Worm (Caenorhabditis elegans) whole organism, late embryonic: ENCODE results near the gene gpr-1.

Source experiments
- C08G9.2 ChIP-seq: sonication (generic microtip); optimal IDR thresholded peaks from 2 replicates; lab custom pipeline; 2016; ENCODE audit warnings: mild to moderate bottlenecking, missing genetic modification characterization, moderate library complexity, missing compliant biosample characterization
- C38D4.7 ChIP-seq: fragments of 200-800 bp; sonication (Bioruptor generic); optimal IDR thresholded peaks from 2 replicates; lab custom pipeline; 2018; ENCODE audit warnings: mild to moderate bottlenecking, missing genetic modification characterization, moderate library complexity, missing compliant biosample characterization
- F13H6.1 ChIP-seq: sonication (generic microtip); optimal IDR thresholded peaks from 2 replicates; lab custom pipeline; 2016; ENCODE audit warnings: missing genetic modification characterization, missing compliant biosample characterization
- K09A11.1 ChIP-seq: sonication (generic microtip); optimal IDR thresholded peaks from 2 replicates; lab custom pipeline; 2017; ENCODE audit warnings: antibody characterized with exemption, mild to moderate bottlenecking, missing genetic modification characterization, missing compliant biosample characterization; ENCODE audit not compliant: insufficient read depth
- ahr-1 ChIP-seq: sonication (generic microtip); optimal IDR thresholded peaks from 2 replicates; lab custom pipeline; 2016; ENCODE audit warnings: missing genetic modification characterization, missing compliant biosample characterization
- ceh-14 ChIP-seq: sonication (generic microtip); optimal IDR thresholded peaks from 2 replicates; lab custom pipeline; 2016; ENCODE audit warnings: missing genotype, missing genetic modification characterization, missing compliant biosample characterization
- ceh-18 ChIP-seq: sonication (generic microtip); optimal IDR thresholded peaks from 2 replicates; lab custom pipeline; 2016; ENCODE audit warnings: missing genetic modification characterization, missing compliant biosample characterization
- ceh-22 ChIP-seq: sonication (generic microtip); optimal IDR thresholded peaks from 2 replicates; lab custom pipeline; 2017; ENCODE audit warnings: missing biosample characterization, missing genetic modification characterization
- ceh-24 ChIP-seq: sonication (generic microtip); optimal IDR thresholded peaks from 2 replicates; lab custom pipeline; 2016; ENCODE audit warnings: mild to moderate bottlenecking, missing genetic modification characterization, missing compliant biosample characterization
- ceh-48 ChIP-seq: sonication (generic microtip); optimal IDR thresholded peaks from 2 replicates; lab custom pipeline; 2016; ENCODE audit warnings: missing genetic modification characterization, inconsistent platforms, missing compliant biosample characterization
- ceh-6 ChIP-seq: fragments of 200-800 bp; sonication (Bioruptor generic); optimal IDR thresholded peaks from 2 replicates; lab custom pipeline; 2018; ENCODE audit warnings: mild to moderate bottlenecking, missing genetic modification characterization, missing compliant biosample characterization
- ceh-9 ChIP-seq: sonication (generic microtip); optimal IDR thresholded peaks from 2 replicates; lab custom pipeline; 2016; ENCODE audit warnings: mild to moderate bottlenecking, missing genetic modification characterization, inconsistent platforms, missing compliant biosample characterization
- che-1 ChIP-seq: sonication (generic microtip); optimal IDR thresholded peaks from 2 replicates; lab custom pipeline; 2016; ENCODE audit warnings: mild to moderate bottlenecking, missing genetic modification characterization, missing compliant biosample characterization
- dmd-4 ChIP-seq: sonication (generic microtip); optimal IDR thresholded peaks from 2 replicates; lab custom pipeline; 2016; ENCODE audit warnings: borderline replicate concordance, missing genetic modification characterization, missing compliant biosample characterization
- elt-2 ChIP-seq: sonication (generic microtip); optimal IDR thresholded peaks from 2 replicates; lab custom pipeline; 2016; ENCODE audit warnings: missing genetic modification reagents, missing genetic modification characterization, missing compliant biosample characterization
- elt-4 ChIP-seq: sonication (generic microtip); optimal IDR thresholded peaks from 2 replicates; lab custom pipeline; 2016; ENCODE audit warnings: missing genetic modification characterization, missing compliant biosample characterization
- ets-4 ChIP-seq: sonication (generic microtip); optimal IDR thresholded peaks from 2 replicates; lab custom pipeline; 2016; ENCODE audit warnings: missing genetic modification characterization, missing compliant biosample characterization
- fkh-10 ChIP-seq: fragments of 150-350 bp; optimal IDR thresholded peaks from 2 replicates; lab custom pipeline; 2014; ENCODE audit warnings: missing biosample characterization, missing genetic modification reagents, missing genetic modification characterization
- fkh-6 ChIP-seq: sonication (generic microtip); optimal IDR thresholded peaks from 2 replicates; lab custom pipeline; 2016; ENCODE audit warnings: missing genetic modification characterization, missing compliant biosample characterization
- gmeb-2 ChIP-seq: sonication (generic microtip); optimal IDR thresholded peaks from 2 replicates; lab custom pipeline; 2016; ENCODE audit warnings: missing genetic modification characterization, inconsistent platforms, missing compliant biosample characterization
- hlh-13 ChIP-seq: fragments of 200-800 bp; sonication (Bioruptor generic); optimal IDR thresholded peaks from 2 replicates; lab custom pipeline; 2018; ENCODE audit warnings: mild to moderate bottlenecking, missing genetic modification characterization, missing compliant biosample characterization
- hlh-30 ChIP-seq: sonication (generic microtip); optimal IDR thresholded peaks from 2 replicates; lab custom pipeline; 2017; ENCODE audit warnings: antibody characterized with exemption, missing genetic modification characterization, missing compliant biosample characterization; ENCODE audit not compliant: insufficient read depth
- hlh-6 ChIP-seq: sonication (generic microtip); optimal IDR thresholded peaks from 2 replicates; lab custom pipeline; 2016; ENCODE audit warnings: missing genotype, missing genetic modification characterization, missing compliant biosample characterization
- hlh-8 ChIP-seq: sonication (generic microtip); optimal IDR thresholded peaks from 2 replicates; lab custom pipeline; 2016; ENCODE audit warnings: missing genotype, missing genetic modification characterization, missing compliant biosample characterization
- lim-6 ChIP-seq: sonication (generic microtip); optimal IDR thresholded peaks from 2 replicates; lab custom pipeline; 2016; ENCODE audit warnings: missing genetic modification characterization, missing compliant biosample characterization
- madf-2 ChIP-seq: sonication (generic microtip); optimal IDR thresholded peaks from 2 replicates; lab custom pipeline; 2017; ENCODE audit warnings: missing genetic modification characterization, missing compliant biosample characterization
- mec-3 ChIP-seq: sonication (generic microtip); optimal IDR thresholded peaks from 2 replicates; lab custom pipeline; 2016; ENCODE audit warnings: borderline replicate concordance, missing genetic modification characterization, missing compliant biosample characterization
- nfya-1 ChIP-seq: sonication (generic microtip); optimal IDR thresholded peaks from 2 replicates; lab custom pipeline; 2017; ENCODE audit warnings: missing genetic modification characterization, mild to moderate bottlenecking, missing compliant biosample characterization, antibody characterized with exemption, moderate library complexity
- nhr-232 ChIP-seq: sonication (generic microtip); optimal IDR thresholded peaks from 2 replicates; lab custom pipeline; 2016; ENCODE audit warnings: missing genetic modification characterization, missing compliant biosample characterization
- npax-4 ChIP-seq: sonication (generic microtip); optimal IDR thresholded peaks from 2 replicates; lab custom pipeline; 2016; ENCODE audit warnings: missing genetic modification characterization, missing compliant biosample characterization
- odd-2 ChIP-seq: sonication (generic microtip); optimal IDR thresholded peaks from 2 replicates; lab custom pipeline; 2017; ENCODE audit warnings: antibody characterized with exemption, mild to moderate bottlenecking, missing genetic modification characterization, missing compliant biosample characterization
- pat-9 ChIP-seq: fragments of 200-800 bp; sonication (Bioruptor generic); optimal IDR thresholded peaks from 2 replicates; lab custom pipeline; 2018; ENCODE audit warnings: mild to moderate bottlenecking, missing genetic modification characterization, moderate library complexity, missing compliant biosample characterization
- pax-1 ChIP-seq: fragments of 150-350 bp; optimal IDR thresholded peaks from 2 replicates; lab custom pipeline; 2014; ENCODE audit warnings: missing biosample characterization, missing genetic modification characterization
- pha-2 ChIP-seq: sonication (generic microtip); optimal IDR thresholded peaks from 2 replicates; lab custom pipeline; 2017; ENCODE audit warnings: mild to moderate bottlenecking, missing genetic modification characterization, missing compliant biosample characterization
- pqm-1 ChIP-seq: sonication (generic microtip); optimal IDR thresholded peaks from 2 replicates; lab custom pipeline; 2016; ENCODE audit warnings: missing genetic modification characterization, missing compliant biosample characterization
- ref-2 ChIP-seq: sonication (generic microtip); optimal IDR thresholded peaks from 2 replicates; lab custom pipeline; 2016; ENCODE audit warnings: missing genetic modification characterization, missing compliant biosample characterization
- rnt-1 ChIP-seq: sonication (generic microtip); optimal IDR thresholded peaks from 2 replicates; lab custom pipeline; 2016; ENCODE audit warnings: missing genetic modification characterization, missing compliant biosample characterization
- sdc-2 ChIP-seq: sonication (generic microtip); optimal IDR thresholded peaks from 2 replicates; lab custom pipeline; 2016; ENCODE audit warnings: missing genotype, missing genetic modification characterization, missing compliant biosample characterization
- sox-4 ChIP-seq: sonication (generic microtip); optimal IDR thresholded peaks from 2 replicates; lab custom pipeline; 2017; ENCODE audit warnings: mild to moderate bottlenecking, missing genetic modification characterization, inconsistent platforms, missing compliant biosample characterization
- tbx-2 ChIP-seq: sonication (generic microtip); optimal IDR thresholded peaks from 2 replicates; lab custom pipeline; 2016; ENCODE audit warnings: missing genetic modification characterization, missing compliant biosample characterization
- tbx-7 ChIP-seq: sonication (generic microtip); optimal IDR thresholded peaks from 2 replicates; lab custom pipeline; 2016; ENCODE audit warnings: missing genotype, missing genetic modification characterization, missing compliant biosample characterization
- unc-3 ChIP-seq, 2 experiments: fragments of 200-800 bp in 1 of 2; sonication (Bioruptor generic) in 1 of 2; sonication (generic microtip) in 1 of 2; conservative IDR thresholded peaks in 1 of 2; optimal IDR thresholded peaks in 1 of 2; 2 replicates each; pipeline versions ENCODE4 v1.3.6 to Lab custom; 2016 to 2022; ENCODE audit warnings: missing compliant biosample characterization in 2 of 2, missing genetic modification characterization in 2 of 2, missing genetic modification reagents in 1 of 2
- unc-55 ChIP-seq: sonication (generic microtip); optimal IDR thresholded peaks from 2 replicates; lab custom pipeline; 2017; ENCODE audit warnings: missing biosample characterization, missing genetic modification reagents, missing genetic modification characterization
- ztf-16 ChIP-seq: sonication (generic microtip); optimal IDR thresholded peaks from 2 replicates; lab custom pipeline; 2017; ENCODE audit warnings: missing genetic modification characterization, missing compliant biosample characterization

Gene gpr-1

DNA sequence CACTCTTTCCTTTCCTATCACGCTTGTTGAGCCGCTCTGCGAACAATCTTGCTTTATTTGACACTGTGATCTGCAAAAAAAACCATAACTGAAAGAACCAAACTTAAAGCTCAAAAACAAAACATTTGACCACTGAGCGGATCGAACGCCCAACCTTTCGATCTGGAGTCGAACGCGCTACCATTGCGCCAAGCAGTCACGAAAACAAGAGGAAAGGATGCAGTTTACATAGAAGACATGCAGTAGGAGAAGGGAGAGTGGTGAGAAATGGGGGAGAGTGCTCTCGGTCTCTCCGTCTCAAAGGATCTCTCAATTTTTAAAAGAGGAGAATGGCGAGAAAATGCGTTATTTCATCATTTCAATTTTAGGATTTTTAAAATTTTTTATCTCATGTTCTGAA, 49.6 kb downstream of the gpr-1 start (continued):
- TF ChIP-seq ceh-18 (tag; lab: Kevin White, UChicago) (peak; percentile 90), tbx-7 (tag; lab: Kevin White, UChicago) (peak; percentile 62), tbx-2 (tag; lab: Kevin White, UChicago) (peak; percentile 92), hlh-6 (tag; lab: Kevin White, UChicago) (peak; percentile 97), rnt-1 (peak; percentile 84), ceh-14 (tag; lab: Kevin White, UChicago) (peak; percentile 92), ceh-9 (tag; lab: Kevin White, UChicago) (peak; percentile 83), C38D4.7 (GFP tag; lab: Kevin White, UChicago) (peak; percentile 91), C08G9.2 (tag; lab: Kevin White, UChicago) (peak; percentile 90), nfya-1 (tag; lab: Kevin White, UChicago) (peak; percentile 81), F13H6.1 (tag; lab: Kevin White, UChicago) (peak; percentile 85), ceh-22 (tag; lab: Kevin White, UChicago) (no peak), ceh-48 (tag; lab: Kevin White, UChicago) (peak; percentile 84), odd-2 (tag; lab: Kevin White, UChicago) (peak; percentile 86), ref-2 (tag; lab: Kevin White, UChicago) (peak; percentile 93), pqm-1 (tag; lab: Kevin White, UChicago) (peak; percentile 50), lim-6 (peak; percentile 85), mec-3 (tag; lab: Kevin White, UChicago) (peak; percentile 90), K09A11.1 (tag; lab: Kevin White, UChicago) (peak; percentile 91), ceh-24 (tag; lab: Kevin White, UChicago) (peak; percentile 81), ceh-6 (GFP tag; lab: Kevin White, UChicago) (peak; percentile 95), dmd-4 (tag; lab: Kevin White, UChicago) (peak; percentile 91), pax-1 (tag; lab: Kevin White, UChicago) (no peak), fkh-10 (peak; percentile 42), pha-2 (tag; lab: Kevin White, UChicago) (peak; percentile 93), gmeb-2 (tag; lab: Kevin White, UChicago) (peak; percentile 95), fkh-6 (tag; lab: Kevin White, UChicago) (peak; percentile 94), madf-2 (tag; lab: Kevin White, UChicago) (peak; percentile 94), elt-4 (tag; lab: Kevin White, UChicago) (peak; percentile 63), unc-55 (GFP tag; lab: Kevin White, UChicago) (peak; percentile 15), elt-2 (tag; lab: Kevin White, UChicago) (peak; percentile 96), pat-9 (tag; lab: Kevin White, UChicago) (peak; percentile 93), npax-4 (tag; lab: Kevin White, UChicago) (peak; percentile 81), sox-4 (tag; lab: Kevin White, UChicago) (peak; percentile 95), ets-4 (tag; lab: Kevin White, UChicago) (peak; percentile 26), che-1 (peak; percentile 94), ztf-16 (tag; lab: Kevin White, UChicago) (peak; percentile 93), hlh-30 (tag; lab: Kevin White, UChicago) (peak; percentile 80), nhr-232 (peak; percentile 86), hlh-13 (peak; percentile 95), ahr-1 (tag; lab: Kevin White, UChicago) (peak; percentile 84), unc-3 (GFP tag; conservative IDR thresholded peaks at IDR 0.05; lab: Robert Waterston, UW) (peak; percentile 94), unc-3 (tag; optimal IDR thresholded peaks at IDR 0.05; lab: Kevin White, UChicago) (peak; percentile 89), hlh-8 (tag; lab: Kevin White, UChicago) (peak; percentile 77), sdc-2 (tag; lab: Kevin White, UChicago) (peak; percentile 86)
